Worm (Caenorhabditis elegans) whole organism, late embryonic: ENCODE measurements around the gene mab-5.

ENCODE experiments used
- C08G9.2 ChIP-seq: sonication (generic microtip); optimal IDR thresholded peaks from 2 replicates; lab custom pipeline; 2016; ENCODE audit warnings: mild to moderate bottlenecking, missing genetic modification characterization, moderate library complexity, missing compliant biosample characterization
- C38D4.7 ChIP-seq: fragments of 200-800 bp; sonication (Bioruptor generic); optimal IDR thresholded peaks from 2 replicates; lab custom pipeline; 2018; ENCODE audit warnings: mild to moderate bottlenecking, missing genetic modification characterization, moderate library complexity, missing compliant biosample characterization
- F13H6.1 ChIP-seq: sonication (generic microtip); optimal IDR thresholded peaks from 2 replicates; lab custom pipeline; 2016; ENCODE audit warnings: missing genetic modification characterization, missing compliant biosample characterization
- K02D7.2 ChIP-seq: sonication (generic microtip); optimal IDR thresholded peaks from 2 replicates; lab custom pipeline; 2017; ENCODE audit warnings: mild to moderate bottlenecking, missing genetic modification characterization, missing compliant biosample characterization
- Y22D7AL.16 ChIP-seq: sonication (generic microtip); optimal IDR thresholded peaks from 2 replicates; lab custom pipeline; 2016; ENCODE audit warnings: missing genetic modification characterization, missing compliant biosample characterization
- ama-1 ChIP-seq: fragments of 150-350 bp; optimal IDR thresholded peaks from 2 replicates; lab custom pipeline; 2014
- ceh-14 ChIP-seq: sonication (generic microtip); optimal IDR thresholded peaks from 2 replicates; lab custom pipeline; 2016; ENCODE audit warnings: missing genotype, missing genetic modification characterization, missing compliant biosample characterization
- ceh-18 ChIP-seq: sonication (generic microtip); optimal IDR thresholded peaks from 2 replicates; lab custom pipeline; 2016; ENCODE audit warnings: missing genetic modification characterization, missing compliant biosample characterization
- ceh-45 ChIP-seq: fragments of 200-800 bp; sonication (Bioruptor generic); IDR thresholded peaks from 2 replicates; pipeline ENCODE4 v1.3.6; 2022; ENCODE audit warnings: missing genetic modification reagents, missing genetic modification characterization, missing compliant biosample characterization
- ceh-48 ChIP-seq: sonication (generic microtip); optimal IDR thresholded peaks from 2 replicates; lab custom pipeline; 2016; ENCODE audit warnings: missing genetic modification characterization, inconsistent platforms, missing compliant biosample characterization
- che-1 ChIP-seq: sonication (generic microtip); optimal IDR thresholded peaks from 2 replicates; lab custom pipeline; 2016; ENCODE audit warnings: mild to moderate bottlenecking, missing genetic modification characterization, missing compliant biosample characterization
- dmd-4 ChIP-seq: sonication (generic microtip); optimal IDR thresholded peaks from 2 replicates; lab custom pipeline; 2016; ENCODE audit warnings: borderline replicate concordance, missing genetic modification characterization, missing compliant biosample characterization
- dve-1 ChIP-seq: sonication (generic microtip); optimal IDR thresholded peaks from 2 replicates; lab custom pipeline; 2017; ENCODE audit warnings: antibody characterized with exemption, mild to moderate bottlenecking, missing genetic modification characterization, missing compliant biosample characterization
- elt-2 ChIP-seq: sonication (generic microtip); optimal IDR thresholded peaks from 2 replicates; lab custom pipeline; 2016; ENCODE audit warnings: missing genetic modification reagents, missing genetic modification characterization, missing compliant biosample characterization
- eyg-1 ChIP-seq: sonication (generic microtip); optimal IDR thresholded peaks from 2 replicates; lab custom pipeline; 2016; ENCODE audit warnings: missing genotype, missing genetic modification characterization, missing compliant biosample characterization
- fax-1 ChIP-seq: sonication (generic microtip); optimal IDR thresholded peaks from 2 replicates; lab custom pipeline; 2016; ENCODE audit warnings: missing genotype, missing genetic modification characterization, missing compliant biosample characterization
- fkh-10 ChIP-seq: fragments of 150-350 bp; optimal IDR thresholded peaks from 2 replicates; lab custom pipeline; 2014; ENCODE audit warnings: missing biosample characterization, missing genetic modification reagents, missing genetic modification characterization
- gmeb-2 ChIP-seq: sonication (generic microtip); optimal IDR thresholded peaks from 2 replicates; lab custom pipeline; 2016; ENCODE audit warnings: missing genetic modification characterization, inconsistent platforms, missing compliant biosample characterization
- hlh-6 ChIP-seq: sonication (generic microtip); optimal IDR thresholded peaks from 2 replicates; lab custom pipeline; 2016; ENCODE audit warnings: missing genotype, missing genetic modification characterization, missing compliant biosample characterization
- hlh-8 ChIP-seq: sonication (generic microtip); optimal IDR thresholded peaks from 2 replicates; lab custom pipeline; 2016; ENCODE audit warnings: missing genotype, missing genetic modification characterization, missing compliant biosample characterization
- lim-6 ChIP-seq: sonication (generic microtip); optimal IDR thresholded peaks from 2 replicates; lab custom pipeline; 2016; ENCODE audit warnings: missing genetic modification characterization, missing compliant biosample characterization
- lin-11 ChIP-seq: fragments of 200-800 bp; sonication (Bioruptor generic); optimal IDR thresholded peaks from 2 replicates; lab custom pipeline; 2018; ENCODE audit warnings: mild to moderate bottlenecking, missing genetic modification characterization, missing compliant biosample characterization
- mec-3 ChIP-seq: sonication (generic microtip); optimal IDR thresholded peaks from 2 replicates; lab custom pipeline; 2016; ENCODE audit warnings: borderline replicate concordance, missing genetic modification characterization, missing compliant biosample characterization
- nfya-1 ChIP-seq: sonication (generic microtip); optimal IDR thresholded peaks from 2 replicates; lab custom pipeline; 2017; ENCODE audit warnings: missing genetic modification characterization, mild to moderate bottlenecking, missing compliant biosample characterization, antibody characterized with exemption, moderate library complexity
- nhr-232 ChIP-seq: sonication (generic microtip); optimal IDR thresholded peaks from 2 replicates; lab custom pipeline; 2016; ENCODE audit warnings: missing genetic modification characterization, missing compliant biosample characterization
- odd-2 ChIP-seq: sonication (generic microtip); optimal IDR thresholded peaks from 2 replicates; lab custom pipeline; 2017; ENCODE audit warnings: antibody characterized with exemption, mild to moderate bottlenecking, missing genetic modification characterization, missing compliant biosample characterization
- pag-3 ChIP-seq: sonication (generic microtip); optimal IDR thresholded peaks from 2 replicates; lab custom pipeline; 2016; ENCODE audit warnings: missing compliant biosample characterization, missing genetic modification characterization, borderline replicate concordance
- pax-1 ChIP-seq: fragments of 150-350 bp; optimal IDR thresholded peaks from 2 replicates; lab custom pipeline; 2014; ENCODE audit warnings: missing biosample characterization, missing genetic modification characterization
- pha-2 ChIP-seq: sonication (generic microtip); optimal IDR thresholded peaks from 2 replicates; lab custom pipeline; 2017; ENCODE audit warnings: mild to moderate bottlenecking, missing genetic modification characterization, missing compliant biosample characterization
- pha-4 ChIP-seq: fragments of 150-350 bp; optimal IDR thresholded peaks from 2 replicates; lab custom pipeline; 2018; ENCODE audit warnings: missing biosample characterization, missing genetic modification reagents, missing genetic modification characterization
- pqm-1 ChIP-seq: sonication (generic microtip); optimal IDR thresholded peaks from 2 replicates; lab custom pipeline; 2016; ENCODE audit warnings: missing genetic modification characterization, missing compliant biosample characterization
- pros-1 ChIP-seq: fragments of 150-350 bp; optimal IDR thresholded peaks from 2 replicates; lab custom pipeline; 2014; ENCODE audit warnings: missing biosample characterization, missing genetic modification reagents, missing genetic modification characterization
- ref-2 ChIP-seq: sonication (generic microtip); optimal IDR thresholded peaks from 2 replicates; lab custom pipeline; 2016; ENCODE audit warnings: missing genetic modification characterization, missing compliant biosample characterization
- sdc-2 ChIP-seq: sonication (generic microtip); optimal IDR thresholded peaks from 2 replicates; lab custom pipeline; 2016; ENCODE audit warnings: missing genotype, missing genetic modification characterization, missing compliant biosample characterization
- sox-4 ChIP-seq: sonication (generic microtip); optimal IDR thresholded peaks from 2 replicates; lab custom pipeline; 2017; ENCODE audit warnings: mild to moderate bottlenecking, missing genetic modification characterization, inconsistent platforms, missing compliant biosample characterization
- syd-9 ChIP-seq: sonication (generic microtip); optimal IDR thresholded peaks from 2 replicates; lab custom pipeline; 2016; ENCODE audit warnings: mild to moderate bottlenecking, missing genetic modification characterization, moderate library complexity, missing compliant biosample characterization
- unc-3 ChIP-seq, 2 experiments: fragments of 200-800 bp in 1 of 2; sonication (Bioruptor generic) in 1 of 2; sonication (generic microtip) in 1 of 2; conservative IDR thresholded peaks in 1 of 2; optimal IDR thresholded peaks in 1 of 2; 2 replicates each; pipeline versions ENCODE4 v1.3.6 to Lab custom; 2016 to 2022; ENCODE audit warnings: missing compliant biosample characterization in 2 of 2, missing genetic modification characterization in 2 of 2, missing genetic modification reagents in 1 of 2
- unc-55 ChIP-seq: sonication (generic microtip); optimal IDR thresholded peaks from 2 replicates; lab custom pipeline; 2017; ENCODE audit warnings: missing biosample characterization, missing genetic modification reagents, missing genetic modification characterization
- unc-86 ChIP-seq: sonication (generic microtip); optimal IDR thresholded peaks from 2 replicates; lab custom pipeline; 2016; ENCODE audit warnings: missing genetic modification characterization, missing compliant biosample characterization

The mab-5 gene

ce11 chrIII:7783354-7783753 is at the start of gene mab-5:
Gene mab-5, minus strand, starts transcription at chrIII:7783454.
- TF ChIP-seq ceh-18 (tag; lab: Kevin White, UChicago) = no peak
- TF ChIP-seq syd-9 (tag; lab: Kevin White, UChicago) = no peak
- no peak for TF ChIP-seq fax-1 (tag; lab: Kevin White, UChicago)
- TF ChIP-seq odd-2 (tag; lab: Kevin White, UChicago) = no peak
- no peak for TF ChIP-seq sox-4 (tag; lab: Kevin White, UChicago)
- no peak for TF ChIP-seq dmd-4 (tag; lab: Kevin White, UChicago)
- TF ChIP-seq elt-2 (tag; lab: Kevin White, UChicago) = no peak
- TF ChIP-seq lim-6 (tag; lab: Kevin White, UChicago) = no peak
- no peak for TF ChIP-seq pha-2
- TF ChIP-seq pros-1 (tag; lab: Kevin White, UChicago) = no peak
- TF ChIP-seq eyg-1 = no peak

- TF ChIP-seq mec-3 (tag; lab: Kevin White, UChicago) = no peak
- no peak for TF ChIP-seq nfya-1 (tag; lab: Kevin White, UChicago)
- no peak for TF ChIP-seq C08G9.2
- no peak for TF ChIP-seq fkh-10 (GFP tag; lab: Kevin White, UChicago)
- TF ChIP-seq elt-2 (tag; lab: Kevin White, UChicago) = no peak
- TF ChIP-seq pax-1 = no peak
- no peak for TF ChIP-seq sox-4 (tag; lab: Kevin White, UChicago)
- no peak for TF ChIP-seq nhr-232
- no peak for TF ChIP-seq odd-2 (tag; lab: Kevin White, UChicago)
- no peak for TF ChIP-seq gmeb-2 (tag; lab: Kevin White, UChicago)
- no peak for TF ChIP-seq Y22D7AL.16 (tag; lab: Kevin White, UChicago)
- TF ChIP-seq ceh-48 = no peak
- no peak for TF ChIP-seq ama-1 (lab: Kevin White, UChicago)
- no peak for TF ChIP-seq fax-1 (tag; lab: Kevin White, UChicago)
Measured at ce11 chrIII:7832473-7832872, 49.2 kb upstream of the mab-5 start.

ce11 chrIII:7828576-7829461 is 45.6 kb upstream of the mab-5 start, which contains the start of the genes egl-45 and kcmf-1:
Gene egl-45, minus strand, starts transcription at chrIII:7828626.
Gene kcmf-1, plus strand, starts transcription at chrIII:7829411.
- TF ChIP-seq unc-55 (GFP tag; lab: Kevin White, UChicago) (no peak), lin-11 (no peak), dve-1 (tag; lab: Kevin White, UChicago) (no peak), pqm-1 (tag; lab: Kevin White, UChicago) (no peak), ceh-45 (GFP tag; lab: Robert Waterston, UW) (no peak), elt-2 (tag; lab: Kevin White, UChicago) (no peak), hlh-8 (tag; lab: Kevin White, UChicago) (no peak), pha-4 (tag; lab: Kevin White, UChicago) (no peak), pag-3 (no peak), che-1 (tag; lab: Kevin White, UChicago) (no peak), fax-1 (tag; lab: Kevin White, UChicago) (no peak), ama-1 (lab: Kevin White, UChicago) (no peak), nhr-232 (no peak), pros-1 (tag; lab: Kevin White, UChicago) (no peak), ceh-14 (no peak), unc-3 (GFP tag; conservative IDR thresholded peaks at IDR 0.05; lab: Robert Waterston, UW) (no peak), unc-3 (tag; optimal IDR thresholded peaks at IDR 0.05; lab: Kevin White, UChicago) (no peak), F13H6.1 (no peak), sox-4 (tag; lab: Kevin White, UChicago) (no peak), Y22D7AL.16 (tag; lab: Kevin White, UChicago) (no peak)

DNA sequence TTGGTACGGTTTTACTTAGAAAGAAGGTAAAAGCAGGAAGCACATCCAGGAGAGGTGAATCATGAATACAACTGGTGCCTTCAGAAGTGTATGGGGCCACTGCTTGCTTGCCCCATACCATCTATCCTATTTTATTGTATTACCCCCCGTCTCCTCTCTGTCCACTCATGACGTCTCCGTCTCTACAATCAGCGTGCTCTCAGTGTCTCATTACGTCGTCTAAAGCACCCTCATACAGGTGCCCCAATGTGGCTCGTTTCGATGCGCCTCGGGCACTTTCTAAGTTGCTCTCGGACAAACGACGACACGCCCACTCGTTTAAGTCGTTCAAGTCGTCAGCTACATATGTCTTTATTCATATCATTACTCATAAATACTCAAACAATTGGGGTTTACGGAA is 40.8 kb upstream of the mab-5 start:
- TF ChIP-seq K02D7.2 (no peak), C38D4.7 (GFP tag; lab: Kevin White, UChicago) (no peak), ref-2 (peak; percentile 16), sdc-2 (no peak), eyg-1 (no peak), hlh-6 (tag; lab: Kevin White, UChicago) (no peak), unc-86 (tag; lab: Kevin White, UChicago) (no peak)
